Worm (Caenorhabditis elegans) whole organism, L4/young adult: ENCODE results near the gene mrps-33.
A peak's percentile ranks its signal among the peaks of the same experiment; 100 is the strongest.
"Not testable (repeated sequence)": the region's sequence is repeated elsewhere in the genome, so short reads cannot be mapped to it uniquely, and the experiment has no call there.

ENCODE experiments used
- W03F9.2 ChIP-seq: fragments of 150-350 bp; optimal IDR thresholded peaks from 2 replicates; lab custom pipeline; 2014; ENCODE audit warnings: missing biosample characterization, missing genetic modification characterization
- dao-5 ChIP-seq: sonication (generic microtip); optimal IDR thresholded peaks from 2 replicates; lab custom pipeline; 2016; ENCODE audit warnings: missing genotype, missing genetic modification characterization, moderate library complexity, missing compliant biosample characterization
- him-1 ChIP-seq: sonication (generic microtip); optimal IDR thresholded peaks from 2 replicates; lab custom pipeline; 2016; ENCODE audit warnings: missing genotype, missing genetic modification reagents, missing genetic modification characterization, missing compliant biosample characterization

mrps-33 gene

DNA sequence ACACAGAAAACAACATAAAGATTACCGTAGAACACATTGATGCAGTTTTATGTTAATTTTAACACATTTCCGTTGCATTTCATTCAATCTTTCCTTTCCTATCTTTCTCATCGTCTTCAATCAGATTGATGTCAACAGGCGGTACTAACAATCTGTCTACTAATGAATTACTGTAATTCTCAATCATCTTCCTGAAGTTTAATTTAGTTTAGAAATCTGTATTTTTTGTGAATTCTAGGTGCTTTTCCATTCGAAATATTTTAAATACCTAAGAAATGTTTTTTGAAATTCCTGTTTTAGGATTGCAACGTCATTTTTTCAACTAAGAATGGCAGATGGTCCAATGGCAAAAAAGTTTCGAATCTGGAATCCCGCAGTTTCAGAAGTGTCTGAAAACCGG lies 16.1 kb downstream of the mrps-33 start, which contains the start of gene F21D5.9:
F21D5.9 (plus strand) TSS at position 301 of the 400 bp plus-strand sequence.
- TF ChIP-seq W03F9.2 (tag; lab: Kevin White, UChicago), result no peak
- no peak for TF ChIP-seq him-1 (tag; lab: Kevin White, UChicago)
- no peak for TF ChIP-seq dao-5 (tag; lab: Kevin White, UChicago)

DNA sequence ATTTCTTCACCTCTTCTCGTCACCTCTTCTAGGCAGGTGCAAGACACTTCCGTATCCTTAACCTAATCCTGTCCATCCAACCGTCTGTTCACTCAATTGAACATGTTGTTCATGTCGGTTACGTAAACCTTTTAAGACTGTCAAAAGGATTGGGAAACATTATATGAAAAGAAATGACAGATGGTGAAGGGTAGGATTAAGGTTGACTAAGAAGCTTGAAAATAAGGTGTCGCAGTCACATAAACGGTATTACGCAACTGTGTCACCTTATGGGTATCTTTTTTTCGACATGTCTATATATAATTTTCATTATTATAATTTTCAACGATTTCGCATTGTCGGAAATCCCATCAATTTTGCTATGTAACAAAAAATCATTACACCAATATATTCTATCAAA lies 17.0 kb downstream of the mrps-33 start:
- TF ChIP-seq him-1 (tag; lab: Kevin White, UChicago) (no peak), W03F9.2 (tag; lab: Kevin White, UChicago) (no peak), dao-5 (tag; lab: Kevin White, UChicago) (no peak)

DNA sequence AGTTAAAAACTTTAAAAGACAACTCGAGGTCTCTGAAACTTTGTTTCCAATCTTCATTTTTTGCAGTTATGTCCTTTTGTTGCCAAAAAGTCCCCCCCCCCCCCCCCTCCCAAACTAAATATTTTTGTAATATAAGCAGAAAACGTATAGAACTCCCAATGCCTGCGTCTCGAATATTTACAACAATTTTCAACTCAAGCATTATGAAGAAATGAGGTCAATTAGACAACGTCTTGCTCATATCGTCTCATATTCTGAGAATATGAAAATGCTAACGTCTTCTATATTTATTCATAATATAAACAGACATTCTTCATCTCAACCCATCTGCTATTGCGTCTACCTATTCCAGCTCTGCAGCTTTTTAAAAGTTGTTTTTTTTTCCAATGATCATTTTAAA lies 21.7 kb downstream of the mrps-33 start, which contains the start of gene H23L24.1:
H23L24.1 (plus strand) TSS at position 301 of the 400 bp plus-strand sequence.
- TF ChIP-seq dao-5 (tag; lab: Kevin White, UChicago), result no peak
- TF ChIP-seq W03F9.2 (tag; lab: Kevin White, UChicago), result no peak
- TF ChIP-seq him-1 (tag; lab: Kevin White, UChicago), result no peak

DNA sequence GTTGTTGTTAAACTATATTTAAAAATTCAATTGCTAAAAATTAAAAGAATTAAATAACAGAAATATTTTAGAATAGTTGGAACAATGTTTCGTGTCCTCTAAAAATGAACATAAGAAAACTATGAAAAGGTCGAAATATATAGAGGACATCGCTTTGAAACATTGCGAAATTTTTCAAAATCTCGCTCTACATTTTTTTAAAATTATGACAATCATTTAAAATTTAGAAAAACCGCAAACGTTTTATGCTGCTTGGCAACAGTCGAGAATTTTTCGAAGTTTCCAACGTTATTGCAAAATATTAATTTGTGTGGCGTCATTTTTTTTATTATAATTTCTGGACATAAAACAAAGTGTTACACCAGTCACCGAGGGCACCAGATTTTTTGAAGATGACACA lies 24.8 kb downstream of the mrps-33 start, which contains the start of the genes parg-2 and ipla-5:
parg-2 (minus strand) TSS at position 101 of the 400 bp plus-strand sequence.
ipla-5 (plus strand) TSS at position 216 of the 400 bp plus-strand sequence.
- TF ChIP-seq dao-5, him-1, W03F9.2 (tag; lab: Kevin White, UChicago): not testable (repeated sequence)

DNA sequence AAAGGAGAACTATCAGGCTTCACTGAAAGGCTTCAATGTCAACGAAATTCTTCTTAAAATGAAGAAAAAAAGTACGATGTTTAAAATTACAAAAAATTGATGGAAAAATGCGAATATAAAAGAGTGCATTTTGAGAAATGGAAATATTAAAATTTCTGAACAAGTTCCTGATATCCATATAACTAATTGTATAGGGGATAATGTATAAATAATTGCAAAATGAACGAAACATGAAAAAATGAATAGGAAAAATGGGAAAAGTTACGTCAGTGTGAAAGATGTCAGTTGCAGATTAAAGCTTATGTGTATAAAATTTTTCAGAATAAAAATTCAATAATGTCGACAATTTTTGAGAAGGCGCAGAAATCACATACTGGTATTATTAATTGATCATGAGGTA lies 31.8 kb downstream of the mrps-33 start:
- TF ChIP-seq W03F9.2 (tag; lab: Kevin White, UChicago) (no peak), him-1 (tag; lab: Kevin White, UChicago) (no peak), dao-5 (tag; lab: Kevin White, UChicago) (no peak)

DNA sequence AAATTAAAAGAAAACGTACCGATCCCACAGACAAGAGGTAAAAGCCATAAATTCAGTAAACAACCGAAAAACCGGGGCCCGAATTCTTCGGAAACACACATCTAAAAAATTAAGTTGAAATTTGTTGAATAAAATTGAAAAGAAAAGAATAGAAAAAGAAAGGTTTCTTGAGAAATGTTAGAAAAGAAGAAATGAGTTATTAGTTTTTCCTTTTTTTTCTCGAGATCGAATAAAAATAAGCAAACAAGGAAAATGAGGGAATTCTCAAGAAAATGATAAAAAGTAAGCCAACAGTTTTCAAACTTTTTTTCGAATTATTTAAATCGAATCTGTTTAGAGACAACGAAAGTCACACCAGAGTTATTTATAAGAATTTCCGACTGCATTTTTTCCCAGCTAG lies 34.3 kb downstream of the mrps-33 start, which contains the start of gene H23L24.4:
H23L24.4 (minus strand) TSS at position 101 of the 400 bp plus-strand sequence.
- no peak for TF ChIP-seq W03F9.2 (tag; lab: Kevin White, UChicago)
- no peak for TF ChIP-seq dao-5 (tag; lab: Kevin White, UChicago)
- TF ChIP-seq him-1 (tag; lab: Kevin White, UChicago), result no peak

DNA sequence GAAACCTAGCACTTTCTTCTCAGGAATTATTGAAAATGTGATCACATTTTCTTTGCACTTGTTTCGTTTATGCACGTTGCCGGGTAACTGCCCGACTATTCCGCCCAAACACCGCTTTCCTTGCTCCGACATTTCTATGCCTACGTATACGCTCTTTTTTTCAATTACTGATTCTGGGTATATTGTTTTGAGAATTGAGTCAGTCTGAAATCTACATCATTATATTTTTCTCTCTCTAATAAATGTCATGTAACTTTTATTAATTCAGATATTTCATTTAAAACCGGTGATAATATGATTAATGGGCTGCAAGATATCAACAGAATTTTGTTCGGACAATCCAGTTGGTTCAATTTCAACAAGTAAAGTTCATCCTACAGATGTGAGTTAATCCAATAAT lies 42.4 kb downstream of the mrps-33 start, which contains the start of gene ttll-11:
ttll-11 (plus strand) TSS at position 301 of the 400 bp plus-strand sequence.
- no peak for TF ChIP-seq W03F9.2 (tag; lab: Kevin White, UChicago)
- no peak for TF ChIP-seq dao-5 (tag; lab: Kevin White, UChicago)
- no peak for TF ChIP-seq him-1 (tag; lab: Kevin White, UChicago)

DNA sequence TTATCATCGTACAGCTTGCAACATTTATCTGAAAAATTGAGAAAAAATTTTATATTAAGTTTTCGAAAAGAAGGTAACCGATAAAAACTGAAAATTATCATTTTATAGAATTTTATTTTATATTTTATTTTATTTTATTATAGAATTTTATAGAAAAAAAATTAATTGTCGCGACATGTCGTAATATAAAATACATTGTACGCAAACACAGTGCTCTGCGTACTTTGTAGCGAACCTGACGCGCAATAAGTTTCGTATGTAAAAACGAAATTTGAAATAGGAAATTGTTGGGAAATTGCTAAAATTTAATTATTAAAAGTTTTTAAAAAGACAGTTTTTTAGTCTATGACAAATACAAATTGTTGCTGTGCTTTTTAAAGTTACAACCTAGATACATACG lies 48.3 kb downstream of the mrps-33 start, which contains the start of the genes hst-1 and ints-6:
hst-1 (minus strand) TSS at position 28 of the 400 bp plus-strand sequence.
ints-6 (plus strand) TSS at position 260 of the 400 bp plus-strand sequence.
- TF ChIP-seq W03F9.2 (tag; lab: Kevin White, UChicago) (peak; percentile 65), him-1 (tag; lab: Kevin White, UChicago) (no peak)
